Fruit fly (Drosophila melanogaster) whole organism, pupa: ENCODE results near the gene pasi2.

Experiments used
- CG10348 ChIP-seq: fragments of 200-800 bp; sonication (Bioruptor generic); IDR thresholded peaks from 2 replicates; pipeline ENCODE4 v1.3.6; 2022; ENCODE audit warnings: missing biosample characterization, missing genetic modification characterization
- CG12605 ChIP-seq: fragments of 200-800 bp; sonication (Bioruptor generic); IDR thresholded peaks from 2 replicates; pipeline ENCODE4 v1.3.6; 2022; ENCODE audit warnings: missing biosample characterization, missing genetic modification characterization
- CG13204 ChIP-seq: fragments of 200-800 bp; sonication (Bioruptor generic); optimal IDR thresholded peaks from 2 replicates; lab custom pipeline; 2018; ENCODE audit warnings: missing biosample characterization, mild to moderate bottlenecking, missing genetic modification characterization, moderate library complexity
- CG14655 ChIP-seq: fragments of 200-800 bp; sonication (Bioruptor generic); optimal IDR thresholded peaks from 3 replicates; lab custom pipeline; 2017; ENCODE audit warnings: mild to moderate bottlenecking, missing biosample characterization, missing genetic modification reagents, missing genetic modification characterization
- CG15710 ChIP-seq: fragments of 200-800 bp; sonication (Bioruptor generic); optimal IDR thresholded peaks from 2 replicates; lab custom pipeline; 2018; ENCODE audit warnings: missing biosample characterization, mild to moderate bottlenecking, missing genetic modification characterization, moderate library complexity
- CG17806 ChIP-seq: fragments of 200-800 bp; sonication (Bioruptor generic); optimal IDR thresholded peaks from 2 replicates; lab custom pipeline; 2018; ENCODE audit warnings: missing biosample characterization, mild to moderate bottlenecking, missing genetic modification characterization, moderate library complexity
- CG32121 ChIP-seq: fragments of 200-800 bp; sonication (Bioruptor generic); IDR thresholded peaks from 2 replicates; pipeline ENCODE4 v1.3.6; 2022; ENCODE audit warnings: missing biosample characterization, missing genetic modification characterization
- CG34367 ChIP-seq: fragments of 200-800 bp; sonication (Bioruptor generic); optimal IDR thresholded peaks from 2 replicates; lab custom pipeline; 2018; ENCODE audit warnings: missing biosample characterization, mild to moderate bottlenecking, missing genetic modification characterization
- CG4496 ChIP-seq: fragments of 200-800 bp; sonication (Bioruptor generic); IDR thresholded peaks from 3 replicates; pipeline ENCODE4 v1.3.6; 2022; ENCODE audit warnings: missing biosample characterization, missing genetic modification characterization
- CG8159 ChIP-seq: fragments of 200-800 bp; sonication (Bioruptor generic); optimal IDR thresholded peaks from 3 replicates; lab custom pipeline; 2018; ENCODE audit warnings: missing biosample characterization, mild to moderate bottlenecking, missing genetic modification characterization, moderate library complexity
- CG8301 ChIP-seq: fragments of 200-800 bp; sonication (Bioruptor generic); optimal IDR thresholded peaks from 2 replicates; lab custom pipeline; 2018; ENCODE audit warnings: missing biosample characterization, mild to moderate bottlenecking, missing genetic modification characterization
- CG9948 ChIP-seq: fragments of 200-800 bp; sonication (Bioruptor generic); optimal IDR thresholded peaks from 2 replicates; lab custom pipeline; 2018; ENCODE audit warnings: missing biosample characterization, mild to moderate bottlenecking, missing genetic modification characterization, moderate library complexity
- D1 ChIP-seq: fragments of 200-800 bp; sonication (Bioruptor generic); optimal IDR thresholded peaks from 2 replicates; lab custom pipeline; 2018; ENCODE audit warnings: missing biosample characterization, mild to moderate bottlenecking, missing genetic modification characterization, moderate library complexity
- EcR ChIP-seq: fragments of 200-800 bp; sonication (Bioruptor generic); optimal IDR thresholded peaks from 3 replicates; lab custom pipeline; 2019; ENCODE audit warnings: missing biosample characterization, missing genetic modification characterization, mild to moderate bottlenecking, moderate library complexity, missing genetic modification reagents
- Ets98B ChIP-seq: fragments of 200-800 bp; sonication (Bioruptor generic); IDR thresholded peaks from 2 replicates; pipeline ENCODE4 v1.3.6; 2022; ENCODE audit warnings: missing biosample characterization, missing genetic modification characterization
- Pif1A ChIP-seq: fragments of 200-800 bp; sonication (Bioruptor generic); optimal IDR thresholded peaks from 3 replicates; lab custom pipeline; 2016; ENCODE audit warnings: missing biosample characterization, missing genetic modification characterization
- Pif1B ChIP-seq: fragments of 200-800 bp; sonication (Bioruptor generic); optimal IDR thresholded peaks from 3 replicates; lab custom pipeline; 2016; ENCODE audit warnings: missing biosample characterization, missing genetic modification characterization
- Snoo ChIP-seq: fragments of 200-800 bp; sonication (Bioruptor generic); optimal IDR thresholded peaks from 3 replicates; lab custom pipeline; 2017; ENCODE audit warnings: missing biosample characterization, mild to moderate bottlenecking, missing genetic modification characterization, inconsistent platforms
- fd96Ca ChIP-seq: fragments of 200-800 bp; sonication (Bioruptor generic); IDR thresholded peaks from 3 replicates; pipeline ENCODE4 v1.3.6; 2022; ENCODE audit warnings: missing biosample characterization, missing genetic modification characterization
- gl ChIP-seq: fragments of 200-800 bp; sonication (Bioruptor generic); optimal IDR thresholded peaks from 2 replicates; lab custom pipeline; 2018; ENCODE audit warnings: missing biosample characterization, mild to moderate bottlenecking, missing genetic modification characterization
- rn ChIP-seq: fragments of 200-800 bp; sonication (Bioruptor generic); IDR thresholded peaks from 2 replicates; pipeline ENCODE4 v1.3.6; 2022; ENCODE audit warnings: missing biosample characterization, missing genetic modification characterization

Gene pasi2

DNA sequence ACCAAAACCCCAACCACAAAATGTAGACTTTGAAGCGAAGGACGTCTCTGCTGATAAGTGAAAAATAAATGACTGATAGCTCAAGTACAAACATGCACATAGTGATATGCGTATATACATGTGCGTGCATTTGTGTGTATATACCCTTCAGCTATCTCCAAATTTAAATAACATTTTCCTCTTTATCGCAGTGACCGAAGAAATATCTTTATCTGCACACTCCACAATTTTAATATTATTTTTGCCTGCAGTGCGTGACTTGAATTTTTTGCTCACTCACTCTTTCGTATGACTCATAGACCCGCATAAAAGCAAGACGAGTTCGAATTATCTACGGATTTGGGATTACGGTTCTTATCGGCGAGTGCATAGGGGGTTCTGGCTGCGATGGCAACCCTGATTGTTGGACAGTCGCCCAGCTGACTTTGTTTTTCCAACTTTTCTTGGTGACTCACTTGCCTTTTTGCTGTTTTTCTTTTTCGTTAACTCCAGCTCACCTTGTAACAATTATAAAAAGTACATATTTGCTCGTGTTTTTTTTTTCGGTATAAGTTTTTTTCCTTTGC is 8.1 kb downstream of the pasi2 start:
- TF ChIP-seq fd96Ca (GFP tag; lab: Robert Waterston, UW), result no peak
- no peak for TF ChIP-seq CG12605 (GFP tag; lab: Robert Waterston, UW)
- no peak for TF ChIP-seq CG17806 (tag; lab: Kevin White, UChicago)
- TF ChIP-seq CG4496 (GFP tag; lab: Robert Waterston, UW), result no peak
- TF ChIP-seq CG13204, result no peak
- no peak for TF ChIP-seq CG34367 (tag; lab: Kevin White, UChicago)
- TF ChIP-seq Pif1A (GFP tag; lab: Kevin White, UChicago), result no peak
- TF ChIP-seq CG10348 (GFP tag; lab: Robert Waterston, UW), result no peak
- no peak for TF ChIP-seq CG15710
- no peak for TF ChIP-seq EcR
- no peak for TF ChIP-seq CG9948
- no peak for TF ChIP-seq D1
- TF ChIP-seq rn (GFP tag; lab: Robert Waterston, UW), result no peak
- no peak for TF ChIP-seq Ets98B (GFP tag; lab: Robert Waterston, UW)
- TF ChIP-seq Snoo (tag; lab: Kevin White, UChicago), result no peak
- TF ChIP-seq gl (tag; lab: Kevin White, UChicago), result no peak
- TF ChIP-seq CG8301 (tag; lab: Kevin White, UChicago), result no peak
- no peak for TF ChIP-seq CG32121 (GFP tag; lab: Robert Waterston, UW)

DNA sequence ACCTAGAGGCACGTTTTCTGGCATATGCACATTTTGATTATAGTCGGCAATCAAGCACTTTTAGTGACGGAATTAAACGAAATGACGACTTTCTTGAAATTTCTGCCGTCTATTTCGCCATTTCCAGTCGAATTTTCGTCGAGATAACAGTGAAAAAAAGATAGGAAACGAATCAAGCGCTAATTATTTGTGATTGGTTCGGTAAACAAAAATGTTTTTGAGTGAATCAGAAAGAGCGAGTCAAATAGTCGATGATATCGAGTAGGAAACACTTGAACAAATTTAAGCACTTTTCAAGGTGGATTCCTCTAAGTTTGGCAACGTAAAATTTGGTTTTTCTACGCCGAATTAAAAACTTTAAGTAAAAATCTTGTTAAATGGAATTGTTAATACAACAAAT is 8.7 kb downstream of the pasi2 start:
- TF ChIP-seq CG15710 (no peak), D1 (no peak), CG8301 (tag; lab: Kevin White, UChicago) (no peak), CG8159 (no peak), CG4496 (GFP tag; lab: Robert Waterston, UW) (no peak), rn (GFP tag; lab: Robert Waterston, UW) (no peak), EcR (no peak), fd96Ca (GFP tag; lab: Robert Waterston, UW) (no peak), CG34367 (tag; lab: Kevin White, UChicago) (no peak), CG17806 (tag; lab: Kevin White, UChicago) (no peak), Ets98B (GFP tag; lab: Robert Waterston, UW) (no peak), gl (tag; lab: Kevin White, UChicago) (no peak), CG12605 (GFP tag; lab: Robert Waterston, UW) (no peak), Pif1A (GFP tag; lab: Kevin White, UChicago) (no peak), Snoo (tag; lab: Kevin White, UChicago) (no peak), Pif1B (GFP tag; lab: Kevin White, UChicago) (no peak), CG9948 (no peak)
- TF ChIP-seq, all 21 proteins: peak for 0

DNA sequence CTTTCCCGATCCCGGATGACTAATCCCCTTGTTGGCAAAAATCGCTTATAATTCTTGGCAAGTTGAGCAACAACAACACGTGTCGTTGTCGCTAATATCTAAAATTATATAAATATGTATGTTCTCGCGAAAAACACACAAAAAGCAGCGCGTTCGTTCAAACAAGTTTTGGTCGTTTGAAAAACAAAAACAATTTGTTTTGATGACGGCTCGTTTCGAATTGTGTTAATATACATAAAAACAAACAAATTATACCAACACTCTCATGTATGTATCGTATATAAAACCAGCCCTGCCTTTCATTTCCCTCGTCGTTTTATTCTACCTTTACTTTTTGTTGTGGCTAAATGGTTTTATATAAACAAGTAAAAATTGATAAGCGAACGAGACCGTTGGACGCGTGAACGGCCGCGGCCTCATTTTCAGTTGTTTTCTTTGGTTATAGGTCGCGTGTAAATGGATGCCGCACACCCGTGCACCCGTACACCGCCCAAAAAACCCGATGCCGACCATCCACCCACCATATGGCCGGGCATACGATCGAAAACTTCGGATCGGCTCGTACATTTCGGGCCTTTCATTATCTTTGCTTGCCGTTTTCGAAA is 9.3 kb downstream of the pasi2 start:
- TF ChIP-seq CG34367 (tag; lab: Kevin White, UChicago), result no peak
- no peak for TF ChIP-seq CG17806 (tag; lab: Kevin White, UChicago)
- no peak for TF ChIP-seq rn (GFP tag; lab: Robert Waterston, UW)
- peak; percentile 59 for TF ChIP-seq EcR
- TF ChIP-seq CG8301 (tag; lab: Kevin White, UChicago), result no peak
- peak; percentile 19; the same call in 1 of the 3 replicates for TF ChIP-seq fd96Ca (GFP tag; lab: Robert Waterston, UW)
- no peak for TF ChIP-seq Pif1A (GFP tag; lab: Kevin White, UChicago)
- no peak for TF ChIP-seq CG12605 (GFP tag; lab: Robert Waterston, UW)
- no peak for TF ChIP-seq D1
- peak; percentile 21; the same call in 1 of the 3 replicates for TF ChIP-seq CG4496 (GFP tag; lab: Robert Waterston, UW)
- TF ChIP-seq CG32121 (GFP tag; lab: Robert Waterston, UW), result peak; percentile 40; the same call in 1 of the 2 replicates
- TF ChIP-seq Snoo (tag; lab: Kevin White, UChicago), result no peak
- TF ChIP-seq CG14655 (GFP tag; lab: Kevin White, UChicago), result no peak
- TF ChIP-seq gl (tag; lab: Kevin White, UChicago), result no peak
- TF ChIP-seq CG8159, result no peak
- TF ChIP-seq Ets98B (GFP tag; lab: Robert Waterston, UW), result no peak

DNA sequence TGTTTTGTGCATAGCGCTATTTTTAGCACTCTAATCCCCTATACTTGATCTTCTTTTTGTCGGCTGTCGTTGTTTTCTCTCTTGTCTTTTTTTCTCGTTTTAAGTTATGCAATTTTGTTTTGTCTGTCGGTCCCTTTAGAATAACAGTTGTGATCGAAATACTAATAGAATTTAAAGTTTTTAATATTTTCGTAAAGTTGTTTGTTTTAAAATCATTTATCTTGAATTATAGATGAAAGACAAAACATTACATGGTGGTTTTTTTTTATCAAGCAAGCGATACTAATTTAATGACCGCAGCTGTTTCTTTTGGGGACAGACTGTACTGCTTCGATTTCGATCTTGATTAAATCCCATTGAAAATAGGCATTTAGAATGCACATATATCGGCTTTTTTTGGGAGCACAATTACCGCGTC is 9.8 kb downstream of the pasi2 start:
- TF ChIP-seq fd96Ca (GFP tag; lab: Robert Waterston, UW) (0 out of 3 replicates have a peak, but pooled peaks have one; percentile 5), CG12605 (GFP tag; lab: Robert Waterston, UW) (0 out of 2 replicates have a peak, but pooled peaks have one; percentile 10), Snoo (tag; lab: Kevin White, UChicago) (no peak), CG14655 (GFP tag; lab: Kevin White, UChicago) (peak; percentile 42), CG4496 (GFP tag; lab: Robert Waterston, UW) (peak; percentile 7; the same call in 1 of the 3 replicates), Pif1A (GFP tag; lab: Kevin White, UChicago) (peak; percentile 25), CG8301 (tag; lab: Kevin White, UChicago) (peak; percentile 21), gl (tag; lab: Kevin White, UChicago) (no peak)

DNA sequence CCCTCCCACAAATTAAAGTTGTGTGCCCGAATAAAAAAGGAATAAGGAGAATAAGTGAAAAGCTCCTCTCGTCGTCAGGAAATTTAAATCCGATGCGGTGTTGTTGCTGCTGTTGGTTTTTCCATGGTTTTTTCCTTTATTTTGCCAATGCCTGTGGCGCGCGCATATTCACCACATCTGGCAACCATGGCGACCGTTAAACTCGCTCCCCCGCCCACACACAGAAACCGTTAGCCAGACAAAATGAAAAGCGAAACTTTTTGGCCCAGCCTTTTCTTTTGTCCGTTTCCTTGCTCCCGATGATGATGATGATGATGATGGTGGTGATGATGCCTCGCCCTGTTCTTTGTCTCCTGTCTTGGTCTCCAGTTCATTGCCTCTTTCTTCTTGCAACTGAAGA is 10.9 kb downstream of the pasi2 start:
- TF ChIP-seq CG15710 (no peak), CG34367 (tag; lab: Kevin White, UChicago) (no peak), fd96Ca (GFP tag; lab: Robert Waterston, UW) (peak; percentile 20; the same call in 1 of the 3 replicates), CG9948 (no peak), CG4496 (GFP tag; lab: Robert Waterston, UW) (peak; percentile 33; the same call in 1 of the 3 replicates), Pif1B (GFP tag; lab: Kevin White, UChicago) (no peak), EcR (peak; percentile 86), Snoo (tag; lab: Kevin White, UChicago) (peak; percentile 8)
- TF ChIP-seq, all 21 proteins: peak for 4
